Worm (Caenorhabditis elegans): ENCODE measurements around the gene twk-6.
A peak's percentile ranks its signal among the peaks of the same experiment; 100 is the strongest.

Gene twk-6

DNA sequence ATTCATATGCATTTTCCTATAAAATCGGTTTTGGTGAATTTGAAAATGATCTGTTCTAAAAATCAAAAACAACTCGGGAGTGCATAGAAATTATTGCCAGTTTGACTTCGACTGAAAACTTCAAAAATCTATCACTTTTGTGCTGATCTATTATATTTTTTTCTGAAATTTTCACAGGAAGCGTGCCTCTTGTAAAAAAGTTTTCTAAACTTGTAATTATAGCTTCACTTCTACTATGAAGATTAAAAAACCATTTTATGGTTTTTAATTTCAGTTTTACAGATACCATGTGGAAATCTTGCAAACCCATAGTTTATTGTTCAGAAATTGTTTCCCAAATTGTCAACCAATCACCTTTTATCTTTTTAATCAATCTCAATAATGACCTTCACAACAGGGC, 8.7 kb upstream of the twk-6 start, which contains the start of gene F17C8.9:
F17C8.9 (plus strand) TSS at position 301 of the 400 bp plus-strand sequence.
- no peak for TF ChIP-seq ceh-28 (tag; optimal IDR thresholded peaks at IDR 0.05)
- TF ChIP-seq pha-4 (GFP tag; IDR thresholded peaks at IDR 0.05): no peak
- TF ChIP-seq pha-4 (tag; optimal IDR thresholded peaks at IDR 0.05): no peak
- TF ChIP-seq nhr-111 (GFP tag; optimal IDR thresholded peaks at IDR 0.05): no peak
- TF ChIP-seq daf-16 (GFP tag; optimal IDR thresholded peaks at IDR 0.05): no peak
- no peak for TF ChIP-seq daf-16 (tag; optimal IDR thresholded peaks at IDR 0.05)
- TF ChIP-seq ZK546.5 (tag; optimal IDR thresholded peaks at IDR 0.05): no peak
- no peak for TF ChIP-seq lin-13 (GFP tag; optimal IDR thresholded peaks at IDR 0.05)
- no peak for TF ChIP-seq set-16 (GFP tag; IDR thresholded peaks at IDR 0.05)
- TF ChIP-seq unc-39 (tag; optimal IDR thresholded peaks at IDR 0.05): no peak
- no peak for TF ChIP-seq spr-1 (tag; optimal IDR thresholded peaks at IDR 0.05)
- TF ChIP-seq mes-2 (tag; optimal IDR thresholded peaks at IDR 0.05; ENCODE audit: poor library complexity, severe bottlenecking): no peak
- TF ChIP-seq nhr-42 (GFP tag; IDR thresholded peaks at IDR 0.05): no peak
- no peak for TF ChIP-seq nhr-77 (tag; optimal IDR thresholded peaks at IDR 0.05)
- TF ChIP-seq madf-9 (GFP tag; conservative IDR thresholded peaks at IDR 0.05): no peak
- TF ChIP-seq zag-1 (tag; optimal IDR thresholded peaks at IDR 0.05): no peak
- TF ChIP-seq F10B5.3 (tag; optimal IDR thresholded peaks at IDR 0.05): no peak
- TF ChIP-seq T20F7.1 (GFP tag; optimal IDR thresholded peaks at IDR 0.05): no peak
- no peak for TF ChIP-seq ama-1 (optimal IDR thresholded peaks at IDR 0.05)
- no peak for TF ChIP-seq F44E2.7 (GFP tag; IDR thresholded peaks at IDR 0.05)

DNA sequence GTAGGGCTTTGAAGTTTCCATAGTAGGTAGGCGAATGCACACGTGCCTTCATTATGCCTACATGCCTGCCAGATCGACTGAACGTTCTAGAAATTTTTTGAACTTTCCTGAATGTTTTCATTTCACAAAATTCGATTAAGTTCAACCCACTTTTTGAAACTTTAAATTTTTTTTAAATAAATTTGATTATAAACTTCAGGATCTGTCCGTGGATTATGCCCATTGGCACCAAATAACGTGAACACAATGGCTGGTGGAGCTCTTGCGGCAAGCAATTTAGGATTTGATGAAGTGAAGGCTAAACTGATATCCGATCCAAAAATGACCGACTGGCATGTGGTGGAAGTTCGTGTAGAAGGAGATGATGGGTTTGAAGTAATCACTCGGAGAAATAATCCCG, 7.3 kb upstream of the twk-6 start, which contains the start of gene F17C8.7:
F17C8.7 (plus strand) TSS at position 301 of the 400 bp plus-strand sequence.
- TF ChIP-seq nhr-11 (tag; optimal IDR thresholded peaks at IDR 0.05) (no peak), ama-1 (optimal IDR thresholded peaks at IDR 0.05) (no peak), nhr-10 (tag; optimal IDR thresholded peaks at IDR 0.05) (no peak), zfp-3 (GFP tag; conservative IDR thresholded peaks at IDR 0.05) (no peak), ceh-82 (tag; optimal IDR thresholded peaks at IDR 0.05) (no peak), nhr-77 (tag; optimal IDR thresholded peaks at IDR 0.05) (no peak), F44E2.7 (GFP tag; IDR thresholded peaks at IDR 0.05) (no peak), set-16 (GFP tag; IDR thresholded peaks at IDR 0.05) (no peak), ceh-20 (GFP tag; IDR thresholded peaks at IDR 0.05) (no peak), ZK546.5 (tag; optimal IDR thresholded peaks at IDR 0.05) (no peak), daf-8 (GFP tag; IDR thresholded peaks at IDR 0.05) (no peak), Y48G9A.11 (GFP tag; IDR thresholded peaks at IDR 0.05) (no peak), php-3 (GFP tag; IDR thresholded peaks at IDR 0.05) (no peak), Y5F2A.4 (GFP tag; optimal IDR thresholded peaks at IDR 0.05) (no peak)

DNA sequence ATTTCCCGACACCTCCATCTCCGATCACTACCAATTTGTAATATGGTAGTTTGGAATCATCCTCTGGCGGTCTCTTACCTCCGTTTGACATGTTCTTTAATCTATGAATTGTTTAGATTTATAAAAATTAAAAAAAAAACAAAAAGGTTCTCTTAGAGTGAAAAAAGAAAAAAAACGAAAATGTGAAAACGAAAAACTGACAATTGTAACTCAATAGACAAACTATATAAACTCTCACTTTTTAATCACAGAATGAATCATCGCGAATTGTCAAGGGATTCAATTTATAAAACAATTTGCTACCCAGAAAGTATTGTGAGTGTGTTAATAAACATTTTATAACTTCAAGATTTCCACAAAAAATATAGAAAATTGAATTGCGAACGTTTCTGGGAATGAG, 2.7 kb upstream of the twk-6 start, which contains the start of gene ras-2:
ras-2 (minus strand) TSS at position 101 of the 400 bp plus-strand sequence.
- TF ChIP-seq arid-1 (GFP tag; conservative IDR thresholded peaks at IDR 0.05): no peak
- no peak for TF ChIP-seq nhr-25 (tag; optimal IDR thresholded peaks at IDR 0.05; ENCODE audit: borderline replicate concordance, insufficient read depth)
- no peak for TF ChIP-seq daf-16 (GFP tag; optimal IDR thresholded peaks at IDR 0.05)
- TF ChIP-seq daf-16 (tag; optimal IDR thresholded peaks at IDR 0.05): no peak
- no peak for TF ChIP-seq pqm-1 (tag; optimal IDR thresholded peaks at IDR 0.05)

DNA sequence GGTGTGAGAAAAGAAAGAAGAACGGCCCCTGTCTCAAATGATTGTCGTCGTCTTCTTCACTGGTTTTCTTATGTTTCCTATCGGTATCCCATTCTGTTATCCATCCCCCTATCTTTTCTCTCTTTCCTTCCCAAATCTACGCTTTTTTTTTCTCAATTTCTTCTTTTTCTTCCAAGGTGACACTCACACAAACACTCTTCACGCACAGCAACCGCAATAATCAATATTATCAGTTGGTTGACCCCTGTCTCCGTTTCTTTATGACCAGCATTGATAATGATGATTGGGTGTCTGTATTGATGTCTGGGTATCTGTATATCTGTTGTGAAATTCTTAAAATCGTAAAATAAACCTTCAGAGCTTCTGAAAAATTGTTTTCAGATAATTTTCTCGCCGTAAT, 1.9 kb upstream of the twk-6 start:
- no peak for TF ChIP-seq aha-1 (tag)
- TF ChIP-seq mep-1 (tag; optimal IDR thresholded peaks at IDR 0.05): no peak
- TF ChIP-seq mxl-3 (GFP tag; optimal IDR thresholded peaks at IDR 0.05): peak; percentile 26
- TF ChIP-seq attf-4 (tag; optimal IDR thresholded peaks at IDR 0.05): no peak
- TF ChIP-seq nhr-25 (tag; optimal IDR thresholded peaks at IDR 0.05; ENCODE audit: borderline replicate concordance, insufficient read depth): no peak
- TF ChIP-seq lin-15B (tag; optimal IDR thresholded peaks at IDR 0.05): no peak
- TF ChIP-seq dmd-8 (GFP tag; IDR thresholded peaks at IDR 0.05): no peak
- TF ChIP-seq madf-9 (GFP tag; conservative IDR thresholded peaks at IDR 0.05): no peak
- TF ChIP-seq nhr-11 (tag; optimal IDR thresholded peaks at IDR 0.05): peak; percentile 29
- peak; percentile 68 for TF ChIP-seq hlh-11 (tag; optimal IDR thresholded peaks at IDR 0.05)
- no peak for TF ChIP-seq vab-7 (GFP tag; IDR thresholded peaks at IDR 0.05)
- TF ChIP-seq nhr-48 (tag; optimal IDR thresholded peaks at IDR 0.05): no peak
- TF ChIP-seq pqm-1 (tag; optimal IDR thresholded peaks at IDR 0.05): peak; percentile 25
- TF ChIP-seq ceh-44 (GFP tag; IDR thresholded peaks at IDR 0.05): no peak
- no peak for TF ChIP-seq F37D6.2 (tag; optimal IDR thresholded peaks at IDR 0.05)
- TF ChIP-seq ceh-62 (tag; optimal IDR thresholded peaks at IDR 0.05): no peak
- no peak for TF ChIP-seq fos-1 (tag; optimal IDR thresholded peaks at IDR 0.05)
- peak; percentile 2 for TF ChIP-seq hlh-30 (tag; optimal IDR thresholded peaks at IDR 0.05; ENCODE audit: insufficient read depth)
- TF ChIP-seq cey-2 (tag; optimal IDR thresholded peaks at IDR 0.05; ENCODE audit: borderline replicate concordance, insufficient read depth): no peak
- peak; percentile 33 for TF ChIP-seq nhr-28 (tag; optimal IDR thresholded peaks at IDR 0.05)
